Worm (Caenorhabditis elegans) whole organism, L4 larva: ENCODE measurements around the gene clec-242.
"Not testable (repeated sequence)": the region's sequence is repeated elsewhere in the genome, so short reads cannot be mapped to it uniquely, and the experiment has no call there.

Source experiments
- R02D3.7 ChIP-seq: fragments of 150-350 bp; sonication (generic microtip); optimal IDR thresholded peaks from 3 replicates; lab custom pipeline; 2014; ENCODE audit warnings: missing biosample characterization, missing genetic modification characterization
- ZK337.2 ChIP-seq: fragments of 200-800 bp; sonication (Bioruptor generic); IDR thresholded peaks from 2 replicates; pipeline ENCODE4 v1.3.6; 2022; ENCODE audit warnings: missing genetic modification reagents, missing genetic modification characterization, missing compliant biosample characterization
- aha-1 ChIP-seq: fragments of 150-350 bp; peaks from one replicate; lab custom pipeline; 2014; ENCODE audit warnings: missing biosample characterization, missing genetic modification characterization
- attf-4 ChIP-seq: sonication (generic microtip); optimal IDR thresholded peaks from 3 replicates; lab custom pipeline; 2017; ENCODE audit warnings: missing biosample characterization, missing genetic modification characterization
- ceh-32 ChIP-seq: sonication (generic microtip); optimal IDR thresholded peaks from 2 replicates; lab custom pipeline; 2016; ENCODE audit warnings: mild to moderate bottlenecking, missing genetic modification characterization, missing compliant biosample characterization; ENCODE audit not compliant: poor library complexity
- ceh-44 ChIP-seq: fragments of 200-800 bp; sonication (Bioruptor generic); IDR thresholded peaks from 2 replicates; pipeline ENCODE4 v1.3.6; 2022; ENCODE audit warnings: missing genetic modification reagents, missing genetic modification characterization, missing compliant biosample characterization
- ces-1 ChIP-seq: fragments of 150-350 bp; sonication (generic microtip); optimal IDR thresholded peaks from 4 replicates; lab custom pipeline; 2014; ENCODE audit warnings: missing biosample characterization, missing genetic modification reagents, missing genetic modification characterization
- cey-2 ChIP-seq: sonication (generic microtip); optimal IDR thresholded peaks from 3 replicates; lab custom pipeline; 2017; ENCODE audit warnings: missing genetic modification characterization, mild to moderate bottlenecking, missing compliant biosample characterization, antibody characterized with exemption, borderline replicate concordance; ENCODE audit not compliant: insufficient read depth
- dmd-8 ChIP-seq: fragments of 200-800 bp; sonication (Bioruptor generic); IDR thresholded peaks from 2 replicates; pipeline ENCODE4 v1.3.6; 2022; ENCODE audit warnings: missing genetic modification characterization, missing compliant biosample characterization
- duxl-1 ChIP-seq: sonication (generic microtip); optimal IDR thresholded peaks from 2 replicates; lab custom pipeline; 2016; ENCODE audit warnings: mild to moderate bottlenecking, missing genetic modification characterization, moderate library complexity, missing compliant biosample characterization; ENCODE audit not compliant: poor library complexity
- egl-43 ChIP-seq: fragments of 200-800 bp; sonication (Bioruptor generic); IDR thresholded peaks from 2 replicates; pipeline ENCODE4 v1.3.6; 2022; ENCODE audit warnings: missing genetic modification reagents, missing genetic modification characterization, missing compliant biosample characterization
- gei-8 ChIP-seq: fragments of 200-800 bp; sonication (Bioruptor generic); optimal IDR thresholded peaks from 2 replicates; lab custom pipeline; 2018; ENCODE audit warnings: mild to moderate bottlenecking, missing genetic modification characterization, missing compliant biosample characterization
- hlh-30 ChIP-seq: sonication (generic microtip); optimal IDR thresholded peaks from 2 replicates; lab custom pipeline; 2017; ENCODE audit warnings: antibody characterized with exemption, mild to moderate bottlenecking, missing genetic modification characterization, missing compliant biosample characterization; ENCODE audit not compliant: insufficient read depth
- lin-13 ChIP-seq: fragments of 150-350 bp; optimal IDR thresholded peaks from 2 replicates; lab custom pipeline; 2014; ENCODE audit warnings: missing biosample characterization, missing genetic modification reagents, missing genetic modification characterization
- lin-15B ChIP-seq: fragments of 150-350 bp; sonication (generic microtip); optimal IDR thresholded peaks from 3 replicates; lab custom pipeline; 2014; ENCODE audit warnings: missing biosample characterization, missing genetic modification characterization
- lin-29 ChIP-seq: fragments of 200-800 bp; sonication (Bioruptor generic); IDR thresholded peaks from 2 replicates; pipeline ENCODE4 v1.3.6; 2022; ENCODE audit warnings: missing genetic modification reagents, missing genetic modification characterization, missing compliant biosample characterization
- mdt-29 ChIP-seq: fragments of 200-800 bp; sonication (Bioruptor generic); IDR thresholded peaks from 2 replicates; pipeline ENCODE4 v1.3.6; 2022; ENCODE audit warnings: missing genetic modification reagents, missing genetic modification characterization, missing compliant biosample characterization
- mes-2 ChIP-seq: sonication (generic microtip); optimal IDR thresholded peaks from 2 replicates; lab custom pipeline; 2016; ENCODE audit warnings: missing genotype, mild to moderate bottlenecking, missing genetic modification characterization, missing compliant biosample characterization; ENCODE audit not compliant: poor library complexity, severe bottlenecking
- nhr-10 ChIP-seq: fragments of 150-350 bp; optimal IDR thresholded peaks from 2 replicates; lab custom pipeline; 2014; ENCODE audit warnings: missing biosample characterization, missing genetic modification characterization
- nhr-41 ChIP-seq: fragments of 200-800 bp; sonication (Bioruptor generic); IDR thresholded peaks from 2 replicates; pipeline ENCODE4 v1.3.6; 2022; ENCODE audit warnings: missing genetic modification reagents, missing genetic modification characterization, missing compliant biosample characterization
- nhr-48 ChIP-seq: sonication (generic microtip); optimal IDR thresholded peaks from 2 replicates; lab custom pipeline; 2016; ENCODE audit warnings: mild to moderate bottlenecking, missing genetic modification characterization, missing compliant biosample characterization
- nhr-77 ChIP-seq: fragments of 150-350 bp; optimal IDR thresholded peaks from 2 replicates; lab custom pipeline; 2014; ENCODE audit warnings: missing biosample characterization, missing genetic modification characterization
- pha-4 ChIP-seq, 2 experiments: fragments of 150-350 bp in 1 of 2; fragments of 200-800 bp in 1 of 2; sonication (Bioruptor generic) in 1 of 2; IDR thresholded peaks in 1 of 2; optimal IDR thresholded peaks in 1 of 2; 2 replicates each; pipeline versions ENCODE4 v1.3.6 to Lab custom; 2014 to 2022; ENCODE audit warnings: missing genetic modification characterization in 2 of 2, missing genetic modification reagents in 2 of 2, missing biosample characterization in 1 of 2, missing compliant biosample characterization in 1 of 2
- skn-1 ChIP-seq: fragments of 150-350 bp; optimal IDR thresholded peaks from 2 replicates; lab custom pipeline; 2014; ENCODE audit warnings: missing biosample characterization, missing genetic modification characterization
- spr-3 ChIP-seq: fragments of 200-800 bp; sonication (Bioruptor generic); optimal IDR thresholded peaks from 2 replicates; lab custom pipeline; 2018; ENCODE audit warnings: mild to moderate bottlenecking, missing genetic modification characterization, missing compliant biosample characterization
- unc-62 ChIP-seq, 3 experiments: fragments of 150-350 bp in 1 of 3; sonication (generic microtip); optimal IDR thresholded peaks in 2 of 3; peaks in 1 of 3; 1 replicate in 1 of 3; 2 replicates in 2 of 3; lab custom pipeline; 2014 to 2017; ENCODE audit warnings: missing biosample characterization in 3 of 3, missing genetic modification characterization in 3 of 3, missing genetic modification reagents in 3 of 3, missing genotype in 1 of 3
- zfp-3 ChIP-seq: fragments of 200-800 bp; sonication (Bioruptor generic); conservative IDR thresholded peaks from 2 replicates; pipeline ENCODE4 v1.3.6; 2022; ENCODE audit warnings: missing genetic modification reagents, missing genetic modification characterization, missing compliant biosample characterization
- zip-11 ChIP-seq: fragments of 200-800 bp; sonication (Bioruptor generic); IDR thresholded peaks from 2 replicates; pipeline ENCODE4 v1.3.6; 2022; ENCODE audit warnings: missing genetic modification characterization, missing compliant biosample characterization
- ztf-7 ChIP-seq: fragments of 150-350 bp; optimal IDR thresholded peaks from 2 replicates; lab custom pipeline; 2014; ENCODE audit warnings: missing biosample characterization, missing genetic modification characterization

The clec-242 gene

ce11 chrV:17245406-17245805 lies at the start of gene clec-242:
TSS of gene clec-242 (minus strand) at chrV:17245506.
- TF ChIP-seq egl-43 (GFP tag; lab: Robert Waterston, UW) (no peak), mdt-29 (GFP tag; lab: Robert Waterston, UW) (no peak), nhr-77 (tag; lab: Kevin White, UChicago) (no peak), zfp-3 (GFP tag; lab: Robert Waterston, UW) (no peak)

DNA sequence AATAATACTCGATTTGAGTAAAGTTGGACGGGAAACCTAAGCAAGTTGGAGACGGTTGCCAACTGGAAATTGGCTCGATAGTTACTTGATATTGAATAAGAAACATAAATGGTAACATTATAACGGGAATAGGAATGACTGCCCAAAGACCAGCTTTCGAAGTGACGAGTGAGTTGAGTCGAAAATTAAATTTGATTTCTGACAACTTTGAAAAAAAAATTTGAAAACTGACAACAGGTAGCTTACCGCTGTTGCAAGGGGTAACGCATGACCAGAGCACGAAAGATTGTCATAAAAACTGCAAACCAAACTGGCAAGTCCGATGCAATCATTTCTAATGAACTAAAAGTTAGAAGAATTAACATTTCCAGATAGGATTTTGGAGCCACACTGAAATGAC lies 47.4 kb upstream of the clec-242 start:
- no peak for TF ChIP-seq skn-1 (tag; lab: Kevin White, UChicago)
- no peak for TF ChIP-seq nhr-41 (GFP tag; lab: Robert Waterston, UW)
- no peak for TF ChIP-seq pha-4 (GFP tag; IDR thresholded peaks at IDR 0.05; lab: Robert Waterston, UW)
- no peak for TF ChIP-seq pha-4 (tag; optimal IDR thresholded peaks at IDR 0.05; lab: Kevin White, UChicago)
- TF ChIP-seq ceh-44 (GFP tag; lab: Robert Waterston, UW): 0 out of 2 replicates have a peak, but pooled peaks have one; percentile 17
- TF ChIP-seq aha-1 (tag; lab: Kevin White, UChicago): peak; percentile 92
- TF ChIP-seq lin-29 (GFP tag; lab: Robert Waterston, UW): no peak
- no peak for TF ChIP-seq mes-2 (tag; lab: Kevin White, UChicago)

ce11 chrV:17284159-17284558 lies 38.9 kb upstream of the clec-242 start:
- TF ChIP-seq duxl-1 (tag; lab: Kevin White, UChicago) (no peak), lin-15B (tag; lab: Kevin White, UChicago) (no peak), cey-2 (tag; lab: Kevin White, UChicago) (no peak), lin-13 (GFP tag; lab: Kevin White, UChicago) (no peak), spr-3 (GFP tag; lab: Kevin White, UChicago) (no peak), aha-1 (tag; lab: Kevin White, UChicago) (peak; percentile 95)

DNA sequence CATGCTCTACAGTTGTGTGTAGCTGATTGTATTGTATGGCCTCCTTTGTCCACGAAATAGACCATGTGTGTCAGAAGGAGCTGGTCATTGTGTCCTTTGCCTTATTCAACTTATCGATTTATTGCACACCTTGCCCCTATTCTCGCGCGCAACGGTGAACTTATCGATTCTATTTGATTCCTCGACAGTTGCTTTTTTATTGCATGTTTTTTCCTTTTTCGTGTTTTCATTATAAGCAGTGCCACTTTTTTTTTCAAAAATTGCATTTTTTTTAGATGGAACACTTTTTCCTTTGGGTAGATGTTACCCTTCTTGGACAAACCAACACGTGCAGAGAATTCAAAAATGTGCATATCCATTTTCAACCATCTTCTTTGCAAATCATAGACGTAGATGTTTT lies 27.9 kb upstream of the clec-242 start, which contains the start of gene K10G4.10:
Gene K10G4.10, plus strand, starts transcription at position 301 of the 400 bp plus-strand sequence.
- TF ChIP-seq hlh-30 (tag; lab: Kevin White, UChicago) (no peak), attf-4 (tag; lab: Kevin White, UChicago) (no peak), ZK337.2 (GFP tag; lab: Robert Waterston, UW) (no peak), ceh-44 (GFP tag; lab: Robert Waterston, UW) (no peak), unc-62 (GFP tag; optimal IDR thresholded peaks at IDR 0.05 in 1 of 2; lab: Kevin White, UChicago) (no peak), unc-62 (tag; optimal IDR thresholded peaks at IDR 0.05; lab: Kevin White, UChicago) (no peak), nhr-41 (GFP tag; lab: Robert Waterston, UW) (no peak), ces-1 (no peak), dmd-8 (GFP tag; lab: Robert Waterston, UW) (no peak), ztf-7 (no peak), zip-11 (GFP tag; lab: Robert Waterston, UW) (no peak), gei-8 (no peak), nhr-10 (tag; lab: Kevin White, UChicago) (no peak)

DNA sequence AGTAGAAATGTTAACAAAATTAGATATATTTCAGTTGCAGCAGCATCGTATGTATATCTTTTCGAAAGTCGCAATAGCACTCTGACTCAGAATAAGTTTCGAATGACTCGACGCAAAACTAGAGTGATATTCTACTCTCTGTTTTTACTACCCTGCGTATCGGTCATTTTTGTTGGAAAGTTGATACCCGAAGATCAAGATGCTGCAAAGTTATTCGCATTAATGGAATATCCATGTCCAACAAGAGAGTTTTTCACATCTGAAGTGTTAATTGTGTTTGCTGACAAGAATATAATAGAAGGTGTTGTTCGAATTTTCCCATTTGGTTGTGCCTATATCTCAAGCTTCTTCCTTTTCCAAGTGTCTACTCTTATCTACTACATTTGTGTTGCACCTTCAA lies 26.8 kb upstream of the clec-242 start:
- TF ChIP-seq unc-62 (GFP tag; optimal IDR thresholded peaks at IDR 0.05 in 1 of 2; lab: Kevin White, UChicago) (peak in 1 of 2 experiments; percentile 91), unc-62 (tag; optimal IDR thresholded peaks at IDR 0.05; lab: Kevin White, UChicago) (no peak), ceh-32 (tag; lab: Kevin White, UChicago) (no peak)

- not testable (repeated sequence) for TF ChIP-seq nhr-41 (GFP tag; lab: Robert Waterston, UW); R02D3.7 (tag; lab: Kevin White, UChicago); nhr-48 (tag; lab: Kevin White, UChicago)
Measured at ce11 chrV:17264855-17265254, 19.5 kb upstream of the clec-242 start, which contains the start of gene K10G4.3. TSS of gene K10G4.3 (minus strand) at chrV:17264955.
